Worm (Caenorhabditis elegans) whole organism, L4/young adult: ENCODE results near the gene C30G4.4.

ENCODE experiments used
- dao-5 ChIP-seq: sonication (generic microtip); optimal IDR thresholded peaks from 2 replicates; lab custom pipeline; 2016; ENCODE audit warnings: missing genotype, missing genetic modification characterization, moderate library complexity, missing compliant biosample characterization
- him-1 ChIP-seq: sonication (generic microtip); optimal IDR thresholded peaks from 2 replicates; lab custom pipeline; 2016; ENCODE audit warnings: missing genotype, missing genetic modification reagents, missing genetic modification characterization, missing compliant biosample characterization

- TF ChIP-seq him-1 (tag; lab: Kevin White, UChicago) (no peak), dao-5 (tag; lab: Kevin White, UChicago) (no peak)
Observed at ce11 chrX:17045529-17045928, 26.5 kb downstream of the C30G4.4 start, which contains the start of gene C30G4.2.
